Worm (Caenorhabditis elegans) whole organism, L2 larva: ENCODE data around the gene daf-7.
A peak's percentile ranks its signal among the peaks of the same experiment; 100 is the strongest.

Experiments
- C34F6.9 ChIP-seq: fragments of 150-350 bp; optimal IDR thresholded peaks from 2 replicates; lab custom pipeline; 2014; ENCODE audit warnings: missing biosample characterization, missing genetic modification characterization
- F13H6.1 ChIP-seq: sonication (generic microtip); optimal IDR thresholded peaks from 2 replicates; lab custom pipeline; 2016; ENCODE audit warnings: missing genetic modification characterization, missing compliant biosample characterization
- ama-1 ChIP-seq: fragments of 150-350 bp; optimal IDR thresholded peaks from 2 replicates; lab custom pipeline; 2018; ENCODE audit warnings: inconsistent platforms
- blmp-1 ChIP-seq: sonication (generic microtip); optimal IDR thresholded peaks from 2 replicates; lab custom pipeline; 2017; ENCODE audit warnings: missing genetic modification characterization, mild to moderate bottlenecking, missing compliant biosample characterization, antibody characterized with exemption, moderate library complexity; ENCODE audit not compliant: insufficient read depth
- ceh-16 ChIP-seq: fragments of 150-350 bp; optimal IDR thresholded peaks from 2 replicates; lab custom pipeline; 2014; ENCODE audit warnings: missing biosample characterization, missing genetic modification characterization
- ceh-82 ChIP-seq: fragments of 150-350 bp; optimal IDR thresholded peaks from 2 replicates; lab custom pipeline; 2014; ENCODE audit warnings: missing biosample characterization, missing genetic modification characterization
- crh-2 ChIP-seq: sonication (generic microtip); optimal IDR thresholded peaks from 2 replicates; lab custom pipeline; 2017; ENCODE audit warnings: missing biosample characterization, missing genetic modification characterization
- elt-3 ChIP-seq: sonication (generic microtip); optimal IDR thresholded peaks from 2 replicates; lab custom pipeline; 2017; ENCODE audit warnings: missing biosample characterization, missing genetic modification characterization
- fos-1 ChIP-seq: fragments of 150-350 bp; optimal IDR thresholded peaks from 2 replicates; lab custom pipeline; 2014; ENCODE audit warnings: missing biosample characterization, missing genetic modification characterization
- gmeb-1 ChIP-seq: fragments of 150-350 bp; optimal IDR thresholded peaks from 2 replicates; lab custom pipeline; 2014; ENCODE audit warnings: missing biosample characterization, missing genetic modification characterization
- lin-11 ChIP-seq: fragments of 150-350 bp; sonication (generic microtip); optimal IDR thresholded peaks from 2 replicates; lab custom pipeline; 2014; ENCODE audit warnings: missing biosample characterization, missing genetic modification characterization, inconsistent platforms, mixed read lengths
- lin-13 ChIP-seq: fragments of 150-350 bp; optimal IDR thresholded peaks from 2 replicates; lab custom pipeline; 2014; ENCODE audit warnings: missing biosample characterization, missing genetic modification reagents, missing genetic modification characterization
- lin-39 ChIP-seq: fragments of 150-350 bp; optimal IDR thresholded peaks from 2 replicates; lab custom pipeline; 2014; ENCODE audit warnings: missing biosample characterization, missing genetic modification reagents, missing genetic modification characterization
- lsy-2 ChIP-seq, 2 experiments: fragments of 150-350 bp in 1 of 2; sonication (generic microtip) in 1 of 2; optimal IDR thresholded peaks; 2 replicates each; lab custom pipeline; 2014 to 2017; ENCODE audit warnings: missing biosample characterization in 2 of 2, missing genetic modification characterization in 2 of 2
- mab-5 ChIP-seq: fragments of 150-350 bp; optimal IDR thresholded peaks from 2 replicates; lab custom pipeline; 2014; ENCODE audit warnings: missing biosample characterization, missing genetic modification characterization
- mbf-1 ChIP-seq: sonication (generic microtip); optimal IDR thresholded peaks from 2 replicates; lab custom pipeline; 2017; ENCODE audit warnings: missing biosample characterization, missing genetic modification characterization
- mdl-1 ChIP-seq, 2 experiments: fragments of 150-350 bp in 1 of 2; sonication (generic microtip) in 1 of 2; optimal IDR thresholded peaks; 2 replicates each; lab custom pipeline; 2017; ENCODE audit warnings: missing biosample characterization in 2 of 2, missing genetic modification characterization in 2 of 2
- nhr-11 ChIP-seq: fragments of 150-350 bp; optimal IDR thresholded peaks from 2 replicates; lab custom pipeline; 2014; ENCODE audit warnings: missing biosample characterization, missing genetic modification characterization
- nhr-12 ChIP-seq: fragments of 150-350 bp; optimal IDR thresholded peaks from 2 replicates; lab custom pipeline; 2014; ENCODE audit warnings: missing biosample characterization, missing genetic modification characterization
- nhr-129 ChIP-seq: fragments of 150-350 bp; optimal IDR thresholded peaks from 2 replicates; lab custom pipeline; 2014; ENCODE audit warnings: missing biosample characterization, missing genetic modification characterization
- nhr-21 ChIP-seq: fragments of 150-350 bp; optimal IDR thresholded peaks from 2 replicates; lab custom pipeline; 2014; ENCODE audit warnings: missing biosample characterization, missing genetic modification characterization
- nhr-25 ChIP-seq: fragments of 150-350 bp; sonication (generic microtip); optimal IDR thresholded peaks from 3 replicates; lab custom pipeline; 2014; ENCODE audit warnings: missing biosample characterization, missing genetic modification characterization
- nhr-6 ChIP-seq: fragments of 150-350 bp; optimal IDR thresholded peaks from 2 replicates; lab custom pipeline; 2014; ENCODE audit warnings: missing biosample characterization, missing genetic modification characterization
- nhr-77 ChIP-seq: fragments of 150-350 bp; optimal IDR thresholded peaks from 2 replicates; lab custom pipeline; 2014; ENCODE audit warnings: missing biosample characterization, missing genetic modification characterization
- sma-3 ChIP-seq: sonication (generic microtip); optimal IDR thresholded peaks from 2 replicates; lab custom pipeline; 2016; ENCODE audit warnings: missing genetic modification reagents, missing genetic modification characterization, missing compliant biosample characterization
- sma-9 ChIP-seq, 2 experiments: fragments of 150-350 bp in 1 of 2; sonication (generic microtip) in 1 of 2; optimal IDR thresholded peaks; 2 replicates each; lab custom pipeline; 2014 to 2016; ENCODE audit warnings: missing genetic modification characterization in 2 of 2, mild to moderate bottlenecking in 1 of 2, missing biosample characterization in 1 of 2, missing compliant biosample characterization in 1 of 2, missing genetic modification reagents in 1 of 2, moderate library complexity in 1 of 2
- unc-39 ChIP-seq: fragments of 150-350 bp; optimal IDR thresholded peaks from 2 replicates; lab custom pipeline; 2014; ENCODE audit warnings: missing biosample characterization, missing genetic modification characterization
- unc-55 ChIP-seq: fragments of 150-350 bp; sonication (generic microtip); optimal IDR thresholded peaks from 3 replicates; lab custom pipeline; 2014; ENCODE audit warnings: missing biosample characterization, missing genetic modification reagents, missing genetic modification characterization
- unc-62 ChIP-seq: fragments of 150-350 bp; optimal IDR thresholded peaks from 2 replicates; lab custom pipeline; 2014; ENCODE audit warnings: missing biosample characterization, missing genetic modification reagents, missing genetic modification characterization
- ztf-1 ChIP-seq: fragments of 200-800 bp; sonication (Bioruptor generic); conservative IDR thresholded peaks from 2 replicates; pipeline ENCODE4 v1.3.6; 2022; ENCODE audit warnings: missing genetic modification characterization, missing compliant biosample characterization
- ztf-11 ChIP-seq: sonication (generic microtip); optimal IDR thresholded peaks from 2 replicates; lab custom pipeline; 2017; ENCODE audit warnings: missing biosample characterization, missing genetic modification characterization
- ztf-4 ChIP-seq: fragments of 150-350 bp; optimal IDR thresholded peaks from 2 replicates; lab custom pipeline; 2014; ENCODE audit warnings: missing biosample characterization, missing genetic modification characterization

Gene daf-7

DNA sequence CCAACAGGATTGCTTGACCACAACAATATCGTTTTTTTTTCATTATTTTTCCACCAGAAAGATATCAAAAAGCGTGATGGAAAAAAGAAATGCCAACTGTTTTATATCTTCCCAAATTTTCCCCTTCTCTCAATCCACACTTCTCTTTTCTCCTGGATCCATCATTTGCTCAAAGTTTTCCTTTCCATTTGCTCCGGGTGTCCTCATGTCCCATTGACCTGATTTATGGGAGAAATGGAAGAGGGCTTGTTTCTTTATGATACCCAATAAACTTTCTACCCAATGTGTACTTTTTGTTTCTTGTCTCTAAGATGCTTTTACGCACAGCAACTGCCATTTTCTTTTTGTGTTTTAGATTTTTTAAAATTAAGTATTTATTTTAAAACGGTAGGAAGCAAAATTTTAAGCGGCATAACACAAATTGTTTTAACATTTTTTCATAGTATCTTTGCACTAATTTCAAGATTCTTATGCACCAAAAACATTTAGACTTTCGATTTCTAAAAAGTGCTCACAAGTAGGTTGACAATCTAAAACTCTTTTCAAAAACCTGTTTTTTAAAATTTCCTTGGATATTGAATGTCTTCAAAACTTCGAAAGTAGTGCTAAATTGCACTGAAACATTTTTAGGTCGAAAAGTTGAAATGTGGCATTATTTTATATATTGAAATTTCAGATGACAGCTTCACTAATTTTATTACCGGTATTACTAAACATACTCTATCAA lies 11.1 kb downstream of the daf-7 start, which contains the start of gene clec-149:
TSS of gene clec-149 (plus strand) at position 677 of the 727 bp plus-strand sequence.
- peak; percentile 22 for TF ChIP-seq C34F6.9 (tag; lab: Kevin White, UChicago)
- TF ChIP-seq lsy-2 (tag; optimal IDR thresholded peaks at IDR 0.05; lab: Kevin White, UChicago) = peak in 1 of 2 experiments; percentile 25
- no peak for TF ChIP-seq nhr-12 (tag; lab: Kevin White, UChicago)
- TF ChIP-seq mab-5 = peak; percentile 33
- no peak for TF ChIP-seq mbf-1 (tag; lab: Kevin White, UChicago)
- TF ChIP-seq sma-9 (GFP tag; optimal IDR thresholded peaks at IDR 0.05; lab: Kevin White, UChicago) = peak; percentile 13
- TF ChIP-seq sma-9 (tag; optimal IDR thresholded peaks at IDR 0.05; lab: Kevin White, UChicago) = no peak

DNA sequence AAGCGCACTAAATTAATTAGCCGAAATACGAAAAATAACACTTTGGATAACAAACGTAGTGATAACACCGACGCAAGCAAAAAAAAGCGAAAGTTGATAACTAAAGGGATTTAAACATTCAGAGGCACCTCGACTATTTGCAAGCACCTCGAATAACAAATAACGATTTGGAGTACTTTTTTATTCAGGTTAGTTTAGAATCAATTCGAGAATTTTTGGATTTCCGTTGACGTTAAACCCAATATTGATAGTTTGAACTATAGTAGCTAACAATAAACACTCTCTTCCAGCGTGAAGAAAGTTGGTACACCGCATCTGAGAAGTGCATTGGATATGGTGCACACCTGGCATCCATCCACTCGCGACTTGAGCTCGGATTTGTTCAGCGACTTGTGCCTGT lies 13.6 kb downstream of the daf-7 start:
- TF ChIP-seq unc-62 (no peak), ceh-16 (tag; lab: Kevin White, UChicago) (no peak), F13H6.1 (tag; lab: Kevin White, UChicago) (no peak)

DNA sequence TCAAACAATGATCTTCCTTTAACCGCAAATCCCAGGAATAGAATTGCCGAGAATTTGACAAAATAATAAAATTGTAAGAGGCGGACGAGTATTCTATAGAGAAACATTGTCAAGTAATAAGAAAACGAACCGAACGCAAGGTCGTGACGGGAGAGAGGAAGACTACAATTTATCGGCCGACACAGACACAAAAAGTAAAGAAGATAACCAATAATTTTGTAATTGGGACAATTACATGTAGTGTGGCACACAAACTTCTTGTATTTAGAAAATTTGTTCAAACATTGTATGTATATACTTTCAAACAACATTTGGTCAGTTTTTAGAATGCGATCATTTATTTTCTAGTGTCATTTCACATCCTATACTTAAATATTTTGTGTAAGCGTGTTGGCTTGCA lies 20.3 kb downstream of the daf-7 start, which contains the start of gene ceeh-1:
TSS of gene ceeh-1 (minus strand) at position 317 of the 400 bp plus-strand sequence.
- no peak for TF ChIP-seq unc-62
- TF ChIP-seq blmp-1 = no peak
- TF ChIP-seq fos-1 (tag; lab: Kevin White, UChicago) = peak; percentile 32

DNA sequence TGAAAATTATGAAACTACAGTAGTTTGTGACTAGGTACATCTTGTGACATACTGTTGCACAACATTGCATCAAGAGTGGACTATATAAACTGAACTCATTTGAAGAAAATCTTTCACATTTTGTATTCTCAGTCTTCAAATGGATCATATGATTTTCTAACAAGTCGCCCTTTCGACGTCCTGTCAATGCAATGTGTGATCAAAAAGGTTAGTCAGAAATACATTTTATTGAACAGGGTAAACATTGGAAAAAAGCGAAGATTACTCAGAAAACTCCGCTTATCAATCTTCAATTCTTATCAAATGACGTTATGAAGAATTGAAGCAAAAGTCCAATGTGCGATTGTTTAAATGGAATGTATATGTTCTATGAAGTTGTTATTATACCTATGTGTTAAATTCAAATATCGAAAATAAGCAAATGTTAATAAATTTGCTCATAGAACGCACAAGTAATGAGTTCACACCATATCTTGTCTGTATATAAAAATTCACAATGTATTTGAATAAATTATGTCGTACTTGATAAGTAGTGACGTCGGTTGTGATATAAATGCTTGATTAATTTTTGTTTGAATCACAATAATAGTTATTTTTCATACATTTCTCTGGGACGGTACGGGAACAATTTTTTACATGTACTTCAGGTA lies 21.3 kb downstream of the daf-7 start, which contains the start of gene zip-2:
TSS of gene zip-2 (plus strand) at position 128 of the 650 bp plus-strand sequence.
- TF ChIP-seq unc-62 (no peak), mdl-1 (tag; optimal IDR thresholded peaks at IDR 0.05; lab: Kevin White, UChicago) (no peak), nhr-25 (tag; lab: Kevin White, UChicago) (peak; percentile 16), ztf-1 (GFP tag; lab: Robert Waterston, UW) (no peak), nhr-12 (tag; lab: Kevin White, UChicago) (no peak), lin-39 (tag; lab: Kevin White, UChicago) (no peak), fos-1 (tag; lab: Kevin White, UChicago) (peak; percentile 95), nhr-129 (tag; lab: Kevin White, UChicago) (peak; percentile 88), nhr-11 (tag; lab: Kevin White, UChicago) (no peak), lin-11 (no peak), unc-39 (tag; lab: Kevin White, UChicago) (no peak), F13H6.1 (tag; lab: Kevin White, UChicago) (no peak), ama-1 (lab: Kevin White, UChicago) (peak; percentile 2), sma-9 (GFP tag; optimal IDR thresholded peaks at IDR 0.05; lab: Kevin White, UChicago) (peak; percentile 60), sma-9 (tag; optimal IDR thresholded peaks at IDR 0.05; lab: Kevin White, UChicago) (no peak), C34F6.9 (tag; lab: Kevin White, UChicago) (peak; percentile 18), nhr-21 (tag; lab: Kevin White, UChicago) (peak; percentile 45), mab-5 (no peak), ztf-11 (tag; lab: Kevin White, UChicago) (no peak), nhr-6 (tag; lab: Kevin White, UChicago) (no peak), gmeb-1 (peak; percentile 49), ceh-82 (no peak), sma-3 (GFP tag; lab: Kevin White, UChicago) (peak; percentile 11), elt-3 (tag; lab: Kevin White, UChicago) (no peak), unc-55 (GFP tag; lab: Kevin White, UChicago) (no peak), ztf-4 (tag; lab: Kevin White, UChicago) (no peak), crh-2 (tag; lab: Kevin White, UChicago) (peak; percentile 76), lin-13 (peak; percentile 4), nhr-77 (tag; lab: Kevin White, UChicago) (no peak)
